Worm (Caenorhabditis elegans): ENCODE results near the gene egl-5.

Gene egl-5

ce11 chrIII:7814159-7815055, at the start of gene egl-5:
Gene egl-5, plus strand, starts transcription at chrIII:7814374.
- no peak for TF ChIP-seq unc-62 (GFP tag; optimal IDR thresholded peaks at IDR 0.05)

- TF ChIP-seq unc-62 (GFP tag; optimal IDR thresholded peaks at IDR 0.05): no peak
These were observed 48.2 kb upstream of the egl-5 start, which contains the start of gene ZK686.2 for ce11 chrIII:7765974-7766373. Gene ZK686.2, minus strand, starts transcription at chrIII:7766052.

ce11 chrIII:7767415-7767814, 46.8 kb upstream of the egl-5 start, which contains the start of gene ZK686.5:
Gene ZK686.5, minus strand, starts transcription at chrIII:7767515.
- TF ChIP-seq unc-62 (GFP tag; optimal IDR thresholded peaks at IDR 0.05): no peak

- TF ChIP-seq unc-62 (GFP tag; optimal IDR thresholded peaks at IDR 0.05): no peak
These were observed 45.2 kb upstream of the egl-5 start, which contains the start of gene ZK686.3 for ce11 chrIII:7768963-7769362. Gene ZK686.3, minus strand, starts transcription at chrIII:7769063.

- TF ChIP-seq unc-62 (GFP tag; optimal IDR thresholded peaks at IDR 0.05): no peak
These were observed 44.2 kb upstream of the egl-5 start, which contains the start of gene snu-23 for ce11 chrIII:7769965-7770364. Gene snu-23, minus strand, starts transcription at chrIII:7770120.

ce11 chrIII:7772901-7773300, 41.3 kb upstream of the egl-5 start, which contains the start of the genes ZK686.6 and ZK686.1:
Gene ZK686.6, minus strand, starts transcription at chrIII:7773001.
Gene ZK686.1, plus strand, starts transcription at chrIII:7773134.
- TF ChIP-seq unc-62 (GFP tag; optimal IDR thresholded peaks at IDR 0.05): no peak

ce11 chrIII:7773791-7774190, 40.4 kb upstream of the egl-5 start:
- no peak for TF ChIP-seq unc-62 (GFP tag; optimal IDR thresholded peaks at IDR 0.05)

ce11 chrIII:7775983-7776440, 38.2 kb upstream of the egl-5 start, which contains the start of gene bath-15:
Gene bath-15, minus strand, starts transcription at chrIII:7776033.
- no peak for TF ChIP-seq unc-62 (GFP tag; optimal IDR thresholded peaks at IDR 0.05)

ce11 chrIII:7778530-7778929, 35.6 kb upstream of the egl-5 start:
- no peak for TF ChIP-seq unc-62 (GFP tag; optimal IDR thresholded peaks at IDR 0.05)

- no peak for TF ChIP-seq unc-62 (GFP tag; optimal IDR thresholded peaks at IDR 0.05)
These were observed 34.9 kb upstream of the egl-5 start for ce11 chrIII:7779313-7779712.

ce11 chrIII:7780566-7781238, 33.5 kb upstream of the egl-5 start:
- no peak for TF ChIP-seq unc-62 (GFP tag; optimal IDR thresholded peaks at IDR 0.05)

ce11 chrIII:7783354-7783753, 30.8 kb upstream of the egl-5 start, which contains the start of gene mab-5:
Gene mab-5, minus strand, starts transcription at chrIII:7783454.
- TF ChIP-seq unc-62 (GFP tag; optimal IDR thresholded peaks at IDR 0.05): no peak

ce11 chrIII:7784201-7784600, 30.0 kb upstream of the egl-5 start:
- TF ChIP-seq unc-62 (GFP tag; optimal IDR thresholded peaks at IDR 0.05): no peak

- no peak for TF ChIP-seq unc-62 (GFP tag; optimal IDR thresholded peaks at IDR 0.05)
These were observed 25.8 kb upstream of the egl-5 start for ce11 chrIII:7788410-7788809.

ce11 chrIII:7790522-7790921, 23.7 kb upstream of the egl-5 start:
- no peak for TF ChIP-seq unc-62 (GFP tag; optimal IDR thresholded peaks at IDR 0.05)

ce11 chrIII:7792209-7792608, 22.0 kb upstream of the egl-5 start:
- no peak for TF ChIP-seq unc-62 (GFP tag; optimal IDR thresholded peaks at IDR 0.05)

Measured in whole organism, dauer.